Fruit fly (Drosophila melanogaster): ENCODE data around the gene KaiR1D.

The KaiR1D gene

DNA sequence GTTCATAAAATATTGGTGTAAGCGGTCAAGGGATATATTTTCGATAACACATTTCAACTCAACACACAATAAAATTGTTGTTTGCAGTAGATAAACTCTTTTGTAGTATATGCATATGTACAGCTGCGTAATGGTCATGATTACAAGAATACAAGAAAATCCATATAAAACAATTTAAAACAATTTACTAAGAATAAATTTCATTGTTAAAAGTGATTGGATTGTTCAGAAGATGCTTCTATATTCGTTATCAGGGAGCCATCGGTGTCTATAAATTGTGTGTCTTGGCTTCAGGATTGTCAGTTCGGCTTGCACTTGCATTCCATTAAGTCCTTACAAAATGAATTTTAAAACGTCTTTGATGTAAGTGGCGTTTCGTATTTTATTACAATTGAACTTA, 7.6 kb upstream of the KaiR1D start, which contains the start of gene TotB:
Gene TotB, plus strand, starts transcription at position 301 of the 400 bp plus-strand sequence.
- no peak for TF ChIP-seq Dll (optimal IDR thresholded peaks at IDR 0.05)
- TF ChIP-seq pan (optimal IDR thresholded peaks at IDR 0.05): no peak
- TF ChIP-seq psq (optimal IDR thresholded peaks at IDR 0.05): no peak
- no peak for TF ChIP-seq usp (GFP tag; optimal IDR thresholded peaks at IDR 0.05)
- TF ChIP-seq CG8478 (optimal IDR thresholded peaks at IDR 0.05): no peak
- TF ChIP-seq EcR (GFP tag; optimal IDR thresholded peaks at IDR 0.05): no peak

DNA sequence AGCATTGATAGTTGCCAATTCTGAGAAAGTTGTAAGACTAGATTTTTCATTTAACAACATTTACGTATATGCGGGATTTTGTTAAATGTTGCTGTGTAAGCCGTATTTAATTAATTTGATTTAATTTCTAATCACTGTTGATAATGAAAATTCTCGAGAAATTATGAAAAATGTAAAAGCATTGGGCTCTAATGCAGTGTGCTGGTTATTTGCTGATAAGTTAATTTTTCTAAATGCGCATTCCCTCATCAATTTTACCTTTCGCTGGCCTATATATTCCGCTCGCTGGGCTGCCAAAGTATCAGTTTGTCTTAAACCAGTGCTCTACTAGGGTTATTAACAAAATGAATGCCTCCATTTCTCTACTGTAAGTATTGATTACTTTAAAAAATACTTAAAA, 6.7 kb upstream of the KaiR1D start, which contains the start of gene TotC:
Gene TotC, plus strand, starts transcription at position 301 of the 400 bp plus-strand sequence.
- TF ChIP-seq pan (optimal IDR thresholded peaks at IDR 0.05): no peak
- TF ChIP-seq usp (GFP tag; optimal IDR thresholded peaks at IDR 0.05): no peak
- no peak for TF ChIP-seq EcR (GFP tag; optimal IDR thresholded peaks at IDR 0.05)
- TF ChIP-seq Dll (optimal IDR thresholded peaks at IDR 0.05): no peak
- no peak for TF ChIP-seq psq (optimal IDR thresholded peaks at IDR 0.05)

DNA sequence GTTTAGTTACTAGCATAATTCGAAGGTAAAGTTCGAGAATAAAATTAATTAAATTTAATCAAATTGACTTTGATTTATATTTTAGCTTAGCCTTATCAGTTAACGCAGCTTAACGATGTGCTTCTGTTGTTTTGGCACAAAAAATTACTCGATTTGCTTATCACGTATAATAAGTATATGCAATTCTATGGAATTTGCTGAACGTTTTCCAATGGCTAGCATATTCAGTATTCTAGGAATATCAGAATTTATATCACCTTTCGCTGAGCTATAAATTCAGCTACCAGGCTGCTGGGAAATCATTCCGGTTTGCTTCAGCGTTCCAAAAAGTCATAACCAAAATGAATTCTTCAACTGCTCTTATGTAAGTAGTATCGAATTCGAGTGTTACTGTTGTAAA, 4.7 kb upstream of the KaiR1D start, which contains the start of gene TotA:
Gene TotA, plus strand, starts transcription at position 301 of the 400 bp plus-strand sequence.
- no peak for TF ChIP-seq Dll (optimal IDR thresholded peaks at IDR 0.05)
- no peak for TF ChIP-seq CG8478 (optimal IDR thresholded peaks at IDR 0.05)
- TF ChIP-seq psq (optimal IDR thresholded peaks at IDR 0.05): no peak
- no peak for TF ChIP-seq pan (optimal IDR thresholded peaks at IDR 0.05)
- TF ChIP-seq usp (GFP tag; optimal IDR thresholded peaks at IDR 0.05): no peak
- TF ChIP-seq EcR (GFP tag; optimal IDR thresholded peaks at IDR 0.05): no peak

DNA sequence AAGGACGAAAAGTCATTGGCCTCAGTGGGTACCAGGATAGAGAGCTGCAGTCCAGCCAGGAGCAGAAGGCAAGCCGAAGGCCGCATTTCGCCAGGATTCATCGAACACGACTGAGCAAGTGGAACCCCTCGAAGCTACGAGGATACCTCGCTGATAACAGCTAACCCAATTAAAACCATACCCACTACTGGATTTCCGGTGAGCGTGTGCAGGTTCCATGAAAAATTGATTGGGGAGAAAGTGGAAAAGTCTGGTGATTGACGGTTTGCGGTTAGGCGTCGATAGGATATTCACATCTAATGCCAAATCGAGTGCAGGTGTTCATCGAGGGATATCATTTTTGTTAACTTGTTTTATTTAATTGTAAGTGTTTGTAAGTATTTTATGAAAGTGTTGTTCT, 6.2 kb downstream of the KaiR1D start, which contains the start of gene Ir93a:
Gene Ir93a, minus strand, starts transcription at position 101 of the 400 bp plus-strand sequence.
- TF ChIP-seq psq (optimal IDR thresholded peaks at IDR 0.05) (no peak), EcR (GFP tag; optimal IDR thresholded peaks at IDR 0.05) (no peak), pan (optimal IDR thresholded peaks at IDR 0.05) (no peak), CG8478 (optimal IDR thresholded peaks at IDR 0.05) (no peak), Dll (optimal IDR thresholded peaks at IDR 0.05) (no peak), usp (GFP tag; optimal IDR thresholded peaks at IDR 0.05) (no peak)

DNA sequence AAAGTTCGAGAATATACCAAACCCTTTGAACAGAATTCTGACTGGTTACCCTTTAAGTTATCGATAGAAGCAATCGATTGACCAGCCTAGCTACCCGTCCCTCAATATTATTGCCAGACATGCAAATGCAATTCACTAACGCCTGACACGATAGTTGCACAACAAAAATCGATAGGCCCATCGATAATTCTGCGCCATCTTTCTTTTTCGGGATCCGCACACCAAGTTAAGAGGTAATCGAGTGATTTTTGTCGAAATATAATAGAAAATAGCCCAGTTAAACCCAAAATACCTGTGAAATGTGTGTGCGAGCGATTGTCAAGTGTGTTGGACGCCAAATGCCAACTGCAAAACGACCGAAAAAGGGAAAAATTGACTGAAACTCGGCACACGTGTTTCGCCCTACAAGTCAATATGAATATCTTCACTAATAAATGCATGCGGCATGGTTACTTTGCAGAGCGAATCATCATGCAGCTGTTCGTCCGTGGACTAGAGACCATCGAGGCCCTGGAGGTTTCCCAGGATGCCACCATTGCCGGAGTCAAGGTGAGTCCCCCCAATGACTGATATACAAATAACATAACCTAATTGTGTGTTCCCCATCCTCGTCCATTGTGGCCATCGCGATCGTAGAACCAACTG, 15.5 kb downstream of the KaiR1D start, which contains the start of gene RpS30:
Gene RpS30, plus strand, starts transcription at position 122 of the 645 bp plus-strand sequence.
- no peak for TF ChIP-seq Dll (optimal IDR thresholded peaks at IDR 0.05)
- TF ChIP-seq usp (GFP tag; optimal IDR thresholded peaks at IDR 0.05): no peak
- TF ChIP-seq EcR (GFP tag; optimal IDR thresholded peaks at IDR 0.05): no peak
- TF ChIP-seq psq (optimal IDR thresholded peaks at IDR 0.05): no peak
- TF ChIP-seq CG8478 (optimal IDR thresholded peaks at IDR 0.05): no peak
- TF ChIP-seq pan (optimal IDR thresholded peaks at IDR 0.05): no peak

DNA sequence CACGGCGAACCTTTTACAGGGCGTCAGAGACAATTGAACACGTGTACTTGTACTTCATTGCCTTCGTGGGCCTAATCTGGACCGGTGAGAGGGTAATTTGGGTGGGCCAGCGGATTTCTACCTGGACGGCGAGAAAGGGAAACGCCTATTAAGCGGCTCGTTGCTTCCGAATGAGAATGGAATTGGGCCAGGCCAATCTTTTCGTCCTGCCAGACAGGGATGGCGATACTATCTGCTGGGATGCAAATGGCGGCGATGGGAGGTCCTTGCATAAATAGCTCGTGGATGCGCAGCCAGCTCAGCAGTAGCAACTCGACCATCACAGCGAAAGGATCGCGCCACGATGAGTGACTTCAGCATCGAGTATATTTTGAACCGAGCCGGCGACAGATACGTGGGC, 19.3 kb downstream of the KaiR1D start, which contains the start of gene CG15696:
Gene CG15696, plus strand, starts transcription at position 301 of the 400 bp plus-strand sequence.
- TF ChIP-seq psq (optimal IDR thresholded peaks at IDR 0.05) (no peak), EcR (GFP tag; optimal IDR thresholded peaks at IDR 0.05) (no peak), usp (GFP tag; optimal IDR thresholded peaks at IDR 0.05) (no peak), Dll (optimal IDR thresholded peaks at IDR 0.05) (no peak), CG8478 (optimal IDR thresholded peaks at IDR 0.05) (no peak), pan (optimal IDR thresholded peaks at IDR 0.05) (no peak)

DNA sequence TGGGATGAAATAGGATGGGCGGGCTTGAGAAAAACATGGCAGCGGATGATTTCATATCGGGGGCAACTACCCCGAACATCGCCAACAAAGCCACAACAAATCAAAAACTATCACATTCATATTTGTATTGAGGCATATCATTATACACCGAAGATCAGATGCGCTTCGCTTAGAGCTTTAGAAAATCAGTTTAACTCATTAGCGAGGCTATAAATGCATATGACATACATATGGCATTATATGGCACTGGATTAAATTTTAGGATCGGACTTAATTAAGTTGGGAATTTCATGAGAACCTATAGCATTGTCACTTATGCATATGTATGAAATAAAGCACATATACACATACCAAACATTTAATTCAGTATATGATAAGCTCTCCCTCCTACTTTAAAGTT, 19.7 kb downstream of the KaiR1D start:
- TF ChIP-seq usp (GFP tag; optimal IDR thresholded peaks at IDR 0.05) (no peak), EcR (GFP tag; optimal IDR thresholded peaks at IDR 0.05) (no peak), CG8478 (optimal IDR thresholded peaks at IDR 0.05) (no peak), Dll (optimal IDR thresholded peaks at IDR 0.05) (no peak), pan (optimal IDR thresholded peaks at IDR 0.05) (no peak), psq (optimal IDR thresholded peaks at IDR 0.05) (no peak)

DNA sequence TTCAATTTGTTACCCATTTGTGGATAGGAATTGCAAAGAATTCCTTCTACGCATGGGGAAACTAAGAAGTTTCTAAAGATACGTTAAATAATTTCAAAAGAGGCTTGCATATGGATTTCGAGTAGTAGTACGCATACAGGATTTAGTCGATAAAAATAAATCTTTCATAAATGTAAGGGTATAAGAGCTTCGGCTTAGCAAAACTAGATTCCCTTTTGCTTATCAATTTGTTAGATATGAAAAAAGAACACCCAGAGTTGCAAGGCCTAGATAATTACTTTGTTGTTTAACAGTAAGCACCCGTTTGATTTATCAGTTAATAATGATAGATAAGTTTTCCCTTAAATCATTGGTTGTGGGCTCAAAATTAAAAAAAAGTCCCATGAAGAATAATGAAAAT, 20.5 kb downstream of the KaiR1D start:
- TF ChIP-seq Dll (optimal IDR thresholded peaks at IDR 0.05) (no peak), CG8478 (optimal IDR thresholded peaks at IDR 0.05) (no peak), EcR (GFP tag; optimal IDR thresholded peaks at IDR 0.05) (no peak), psq (optimal IDR thresholded peaks at IDR 0.05) (no peak)

DNA sequence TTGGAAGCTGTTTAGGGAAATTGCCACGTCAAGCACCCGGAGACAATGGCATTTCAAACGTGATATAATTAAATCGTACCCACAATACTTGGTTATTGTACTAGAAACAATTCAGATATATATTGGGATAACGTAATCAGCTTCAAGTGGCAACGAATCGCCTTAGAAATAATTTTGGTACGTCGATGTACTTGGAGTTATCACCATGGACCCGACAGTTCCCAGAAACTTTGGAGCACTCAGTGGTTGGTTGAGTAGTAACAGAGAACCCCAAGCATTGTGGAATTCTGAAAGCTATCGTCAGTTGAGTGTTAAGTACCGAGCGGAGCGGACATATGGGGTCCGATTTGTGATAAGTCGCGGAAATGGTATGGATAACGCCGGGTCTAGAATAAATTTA, 24.2 kb downstream of the KaiR1D start, which contains the start of gene CG15695:
Gene CG15695, plus strand, starts transcription at position 301 of the 400 bp plus-strand sequence.
- TF ChIP-seq psq (optimal IDR thresholded peaks at IDR 0.05) (no peak), pan (optimal IDR thresholded peaks at IDR 0.05) (no peak), EcR (GFP tag; optimal IDR thresholded peaks at IDR 0.05) (no peak), CG8478 (optimal IDR thresholded peaks at IDR 0.05) (no peak), Dll (optimal IDR thresholded peaks at IDR 0.05) (no peak), usp (GFP tag; optimal IDR thresholded peaks at IDR 0.05) (no peak)

DNA sequence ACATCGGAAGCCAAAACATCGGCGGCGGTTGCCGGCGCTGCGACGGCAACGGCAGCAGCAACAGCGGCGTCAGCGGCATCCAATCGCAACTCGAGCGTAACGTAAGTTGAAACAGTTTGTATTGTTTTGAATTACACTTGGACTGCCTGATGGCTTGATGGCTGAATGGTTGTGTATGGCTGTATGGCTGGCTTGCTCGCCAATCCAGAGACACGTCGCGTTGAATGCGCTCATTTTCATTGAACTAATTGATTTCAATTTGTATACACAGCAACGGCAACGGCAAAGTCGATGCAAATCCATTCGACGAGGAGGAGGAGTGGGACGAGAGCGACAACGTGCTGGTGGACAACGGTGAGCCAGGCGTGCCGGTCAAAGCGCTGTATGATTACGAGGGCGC, 27.2 kb downstream of the KaiR1D start:
- TF ChIP-seq pan (optimal IDR thresholded peaks at IDR 0.05) (no peak), EcR (GFP tag; optimal IDR thresholded peaks at IDR 0.05) (no peak), CG8478 (optimal IDR thresholded peaks at IDR 0.05) (no peak), usp (GFP tag; optimal IDR thresholded peaks at IDR 0.05) (no peak), Dll (optimal IDR thresholded peaks at IDR 0.05) (no peak), psq (optimal IDR thresholded peaks at IDR 0.05) (no peak)

DNA sequence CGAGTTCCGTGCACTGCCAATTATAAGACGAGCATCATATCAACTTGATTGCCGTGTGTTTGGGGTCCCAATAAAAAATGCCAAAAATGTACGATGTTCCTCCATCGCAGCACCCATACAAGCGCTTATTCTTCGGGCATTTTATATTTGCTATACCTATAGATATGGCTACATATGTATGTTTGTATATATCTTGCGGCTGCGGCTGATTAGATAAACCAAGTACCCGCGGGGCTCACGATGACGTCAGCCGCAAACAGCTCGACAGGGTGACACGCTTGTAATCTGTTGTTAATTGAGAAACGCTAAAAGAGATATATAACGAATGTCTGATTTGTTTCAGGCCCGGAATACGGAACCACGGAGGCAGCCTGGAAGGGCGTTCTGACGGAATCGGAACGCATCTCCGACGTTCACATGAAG, 28.8 kb downstream of the KaiR1D start:
- TF ChIP-seq Dll (optimal IDR thresholded peaks at IDR 0.05): no peak
- TF ChIP-seq pan (optimal IDR thresholded peaks at IDR 0.05): no peak
- no peak for TF ChIP-seq psq (optimal IDR thresholded peaks at IDR 0.05)

DNA sequence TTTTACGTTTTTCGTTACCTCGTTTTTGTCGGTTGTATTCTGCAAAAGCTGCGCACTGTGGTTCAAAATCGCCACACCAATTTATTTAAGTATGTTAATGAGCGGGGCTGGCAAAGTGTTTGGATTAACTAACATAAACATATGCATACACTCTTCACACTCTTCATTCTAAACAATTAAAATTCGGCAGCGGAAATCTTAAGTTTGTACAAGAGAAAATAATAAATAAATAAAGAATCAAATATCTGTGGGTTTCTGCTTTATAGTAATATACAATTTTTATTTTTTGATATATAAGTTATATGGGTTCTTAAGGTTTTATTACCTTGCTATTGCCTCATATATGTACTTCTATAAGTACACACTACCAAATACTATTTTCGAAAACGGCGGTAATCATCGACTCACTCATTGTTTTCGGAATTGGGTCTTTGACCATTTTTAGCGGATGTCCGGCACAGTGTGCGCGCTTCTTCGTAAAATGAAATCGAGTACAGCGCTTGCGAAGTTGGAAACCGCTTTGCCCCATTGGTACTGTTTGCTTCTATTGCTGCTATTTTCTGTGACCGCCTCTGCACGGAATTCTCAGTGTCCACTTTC, 29.7 kb downstream of the KaiR1D start:
- TF ChIP-seq EcR (GFP tag; optimal IDR thresholded peaks at IDR 0.05) (no peak), psq (optimal IDR thresholded peaks at IDR 0.05) (no peak), Dll (optimal IDR thresholded peaks at IDR 0.05) (no peak), CG8478 (optimal IDR thresholded peaks at IDR 0.05) (no peak), usp (GFP tag; optimal IDR thresholded peaks at IDR 0.05) (no peak), pan (optimal IDR thresholded peaks at IDR 0.05) (no peak)

Measured in whole organism.